Worm (Caenorhabditis elegans): ENCODE measurements around the gene nhr-6.

DNA sequence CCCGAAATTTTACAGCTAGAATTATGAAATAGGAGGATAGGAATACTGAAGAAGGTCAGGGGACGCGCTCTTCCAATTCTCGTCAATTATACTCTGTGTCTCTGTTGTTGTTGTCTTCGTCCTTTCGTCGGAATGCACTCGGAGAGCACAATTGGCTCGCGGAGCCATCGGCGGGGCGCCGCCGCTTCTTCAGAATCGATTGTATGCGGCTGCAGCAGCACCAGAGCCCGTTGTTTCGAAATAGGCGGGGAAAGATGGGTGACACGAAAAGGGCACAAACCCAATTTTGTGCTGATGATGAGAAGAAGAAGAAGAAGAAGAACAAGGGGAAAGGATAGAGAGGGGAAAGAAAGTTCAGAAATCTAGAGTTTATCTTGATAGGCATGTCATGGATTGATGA, 31.3 kb upstream of the nhr-6 start:
- TF ChIP-seq him-1 (tag; optimal IDR thresholded peaks at IDR 0.05) (peak; percentile 9), W03F9.2 (tag; optimal IDR thresholded peaks at IDR 0.05) (no peak)
